Worm (Caenorhabditis elegans): ENCODE results near the gene thn-2.
A peak's percentile ranks its signal among the peaks of the same experiment; 100 is the strongest.

The thn-2 gene

DNA sequence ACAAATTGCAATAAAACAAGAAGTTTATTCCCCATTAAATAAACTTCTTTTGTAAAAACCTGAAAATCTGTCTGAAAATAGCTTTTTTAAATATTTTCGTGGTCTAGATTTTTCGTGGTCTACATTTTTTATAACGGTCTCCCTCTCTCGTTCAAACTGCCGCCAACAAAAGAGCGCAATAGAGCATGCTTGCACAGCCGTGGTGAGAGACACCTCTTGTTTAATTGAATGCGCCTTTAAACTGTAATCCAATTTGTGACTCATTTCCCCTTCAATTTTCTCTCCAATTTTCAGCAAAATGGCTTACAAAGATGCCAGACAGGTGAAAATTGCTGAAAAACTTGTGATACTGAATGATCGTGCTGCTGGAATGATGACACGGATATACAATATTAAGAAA lies 21.2 kb downstream of the thn-2 start, which contains the start of gene gex-3 (continued):
- TF ChIP-seq Y67H2A.10 (GFP tag; conservative IDR thresholded peaks at IDR 0.05) (no peak), hrde-1 (tag; optimal IDR thresholded peaks at IDR 0.05; ENCODE audit: borderline replicate concordance) (no peak), rec-8 (tag; optimal IDR thresholded peaks at IDR 0.05) (no peak), C06A6.2 (GFP tag; conservative IDR thresholded peaks at IDR 0.05) (no peak), akir-1 (GFP tag; optimal IDR thresholded peaks at IDR 0.05) (no peak)

DNA sequence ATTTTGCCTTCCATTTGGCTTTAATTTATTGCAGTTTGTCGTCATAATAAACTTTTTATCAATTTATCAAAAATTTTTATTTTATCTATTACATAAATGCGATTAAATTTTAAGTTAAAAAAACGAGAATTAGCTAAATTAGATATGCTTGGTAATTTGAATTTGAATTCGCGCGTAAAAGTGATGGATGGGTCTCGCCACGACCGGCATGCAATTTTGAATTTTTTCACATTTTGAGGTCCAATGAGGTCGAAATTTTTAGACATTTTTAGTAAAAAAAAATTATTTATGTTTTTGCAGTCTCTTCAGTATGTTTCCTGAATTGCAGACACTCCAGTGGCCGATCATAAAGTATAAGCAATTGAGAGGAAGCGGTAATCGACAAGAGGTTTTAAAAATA lies 25.7 kb downstream of the thn-2 start, which contains the start of gene dsb-1:
Gene dsb-1, plus strand, starts transcription at position 301 of the 400 bp plus-strand sequence.
- TF ChIP-seq rcor-1 (GFP tag; IDR thresholded peaks at IDR 0.05) (no peak), madf-3 (GFP tag; IDR thresholded peaks at IDR 0.05) (no peak), hlh-26 (GFP tag; conservative IDR thresholded peaks at IDR 0.05) (no peak), dpl-1 (GFP tag; optimal IDR thresholded peaks at IDR 0.05) (peak; percentile 22), nhr-80 (tag; optimal IDR thresholded peaks at IDR 0.05) (no peak), F55B11.4 (tag; optimal IDR thresholded peaks at IDR 0.05; ENCODE audit: borderline replicate concordance, insufficient read depth) (no peak), rec-8 (tag; optimal IDR thresholded peaks at IDR 0.05) (no peak), mxl-1 (tag; optimal IDR thresholded peaks at IDR 0.05) (no peak), F33H1.4 (GFP tag; IDR thresholded peaks at IDR 0.05) (peak; percentile 63), mcd-1 (GFP tag; IDR thresholded peaks at IDR 0.05) (0 out of 2 replicates have a peak, but pooled peaks have one; percentile 8), tbp1 (GFP tag; optimal IDR thresholded peaks at IDR 0.05) (no peak), pbrm-1 (GFP tag; IDR thresholded peaks at IDR 0.05) (no peak), somi-1 (GFP tag; optimal IDR thresholded peaks at IDR 0.05) (no peak), efl-1 (GFP tag; optimal IDR thresholded peaks at IDR 0.05) (peak; percentile 40), Y53G8AR.9 (GFP tag; conservative IDR thresholded peaks at IDR 0.05) (no peak), F49E8.2 (tag; optimal IDR thresholded peaks at IDR 0.05; ENCODE audit: insufficient read depth) (no peak), nhr-179 (tag; optimal IDR thresholded peaks at IDR 0.05) (no peak), chd-7 (tag; optimal IDR thresholded peaks at IDR 0.05) (no peak), madf-6 (GFP tag; IDR thresholded peaks at IDR 0.05) (peak; percentile 47; the same call in 1 of the 2 replicates), mel-28 (tag; optimal IDR thresholded peaks at IDR 0.05; ENCODE audit: borderline replicate concordance) (no peak), C06A6.2 (GFP tag; conservative IDR thresholded peaks at IDR 0.05) (no peak), ceh-27 (GFP tag; optimal IDR thresholded peaks at IDR 0.05) (no peak), lsl-1 (GFP tag; optimal IDR thresholded peaks at IDR 0.05) (peak; percentile 19), lir-1 (GFP tag; conservative IDR thresholded peaks at IDR 0.05) (no peak), lin-54 (GFP tag; optimal IDR thresholded peaks at IDR 0.05) (peak; percentile 26), sptf-2 (GFP tag; optimal IDR thresholded peaks at IDR 0.05) (no peak)

DNA sequence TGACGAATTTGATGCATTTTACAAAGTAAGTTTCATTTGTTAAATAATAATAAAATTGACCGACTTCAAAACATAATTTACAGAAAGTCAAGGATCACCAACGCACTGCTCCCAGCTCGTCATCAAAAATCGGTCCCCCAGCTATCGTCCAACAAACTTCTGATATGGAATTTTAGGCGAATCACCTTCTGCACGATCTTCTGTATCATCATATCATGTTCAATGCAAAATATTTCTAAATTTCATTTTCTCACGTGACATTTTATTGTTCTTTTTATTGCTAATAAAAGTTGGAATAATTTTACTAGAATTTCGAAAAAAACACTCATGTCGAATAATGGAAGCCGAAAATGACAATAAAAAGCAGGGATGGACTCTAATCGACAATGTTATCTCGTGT lies 27.2 kb downstream of the thn-2 start, which contains the start of gene acl-13:
Gene acl-13, plus strand, starts transcription at position 301 of the 400 bp plus-strand sequence.
- TF ChIP-seq unc-62 (GFP tag; optimal IDR thresholded peaks at IDR 0.05) = no peak
- no peak for TF ChIP-seq ZK185.1 (tag; optimal IDR thresholded peaks at IDR 0.05; ENCODE audit: poor library complexity, severe bottlenecking)
- no peak for TF ChIP-seq B0336.3 (GFP tag; IDR thresholded peaks at IDR 0.05)
- TF ChIP-seq madf-3 (GFP tag; IDR thresholded peaks at IDR 0.05) = no peak
- no peak for TF ChIP-seq nfya-1 (tag; optimal IDR thresholded peaks at IDR 0.05; ENCODE audit: borderline replicate concordance, insufficient read depth)
- no peak for TF ChIP-seq mel-28 (tag; optimal IDR thresholded peaks at IDR 0.05; ENCODE audit: borderline replicate concordance)
- no peak for TF ChIP-seq sptf-2 (GFP tag; optimal IDR thresholded peaks at IDR 0.05)
- no peak for TF ChIP-seq ccch-3 (GFP tag; optimal IDR thresholded peaks at IDR 0.05)
- no peak for TF ChIP-seq ceh-79 (tag; optimal IDR thresholded peaks at IDR 0.05)
- no peak for TF ChIP-seq egrh-3 (GFP tag; IDR thresholded peaks at IDR 0.05)
- TF ChIP-seq sea-2 (GFP tag; IDR thresholded peaks at IDR 0.05) = no peak
- no peak for TF ChIP-seq pbrm-1 (GFP tag; IDR thresholded peaks at IDR 0.05)
- no peak for TF ChIP-seq gei-17 (GFP tag; optimal IDR thresholded peaks at IDR 0.05)
- TF ChIP-seq F55B11.4 (tag; optimal IDR thresholded peaks at IDR 0.05; ENCODE audit: borderline replicate concordance, insufficient read depth) = no peak
- TF ChIP-seq K11D2.4 (GFP tag; IDR thresholded peaks at IDR 0.05) = no peak
- no peak for TF ChIP-seq dox-1 (GFP tag; IDR thresholded peaks at IDR 0.05)
- TF ChIP-seq lin-54 (GFP tag; optimal IDR thresholded peaks at IDR 0.05) = no peak
